Worm (Caenorhabditis elegans) whole organism, mixed stage, embryonic: ENCODE measurements around the gene epic-2.

ENCODE experiments used
- hlh-1 ChIP-seq: fragments of 150-350 bp; optimal IDR thresholded peaks from 2 replicates; lab custom pipeline; 2014; ENCODE audit warnings: missing biosample characterization, missing genetic modification reagents, missing genetic modification characterization
- lsy-2 ChIP-seq: fragments of 150-350 bp; optimal IDR thresholded peaks from 2 replicates; lab custom pipeline; 2014; ENCODE audit warnings: missing biosample characterization, missing genetic modification characterization
- mep-1 ChIP-seq: fragments of 150-350 bp; optimal IDR thresholded peaks from 2 replicates; lab custom pipeline; 2017; ENCODE audit warnings: missing biosample characterization, missing genetic modification reagents, missing genetic modification characterization, inconsistent platforms
- nhr-237 ChIP-seq: fragments of 150-350 bp; optimal IDR thresholded peaks from 2 replicates; lab custom pipeline; 2014; ENCODE audit warnings: missing biosample characterization, missing genetic modification characterization
- snpc-4 ChIP-seq: fragments of 150-350 bp; optimal IDR thresholded peaks from 2 replicates; lab custom pipeline; 2014; ENCODE audit warnings: missing biosample characterization, missing genetic modification characterization

DNA sequence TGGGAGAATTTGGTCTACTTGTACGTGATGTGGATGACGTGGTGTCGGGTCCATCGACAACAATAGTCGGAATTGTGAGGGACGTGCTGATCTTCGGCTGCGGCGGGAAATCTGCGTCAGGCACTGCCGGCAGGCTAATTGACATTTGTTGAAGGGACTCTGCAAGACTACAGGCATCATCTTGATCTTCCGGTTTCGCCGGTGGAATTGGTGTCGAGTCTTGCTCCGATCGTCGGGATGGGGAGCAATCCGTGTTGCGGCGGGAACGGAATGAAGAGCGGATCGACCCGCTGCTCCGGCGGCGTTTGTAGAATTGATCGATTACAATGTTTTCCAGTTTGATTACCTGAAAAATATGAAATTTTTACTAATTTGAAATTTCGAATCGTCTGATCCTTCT is 31.9 kb downstream of the epic-2 start:
- no peak for TF ChIP-seq lsy-2 (tag; lab: Kevin White, UChicago)
- no peak for TF ChIP-seq hlh-1
- TF ChIP-seq nhr-237 (tag; lab: Kevin White, UChicago) = no peak
- no peak for TF ChIP-seq mep-1 (tag; lab: Kevin White, UChicago)
- TF ChIP-seq snpc-4 (tag; lab: Kevin White, UChicago) = no peak
